Worm (Caenorhabditis elegans): ENCODE data around the gene crh-2.

- TF ChIP-seq fos-1 (tag; optimal IDR thresholded peaks at IDR 0.05) (no peak), pha-4 (tag; optimal IDR thresholded peaks at IDR 0.05) (no peak), nhr-76 (tag; optimal IDR thresholded peaks at IDR 0.05) (no peak), nhr-77 (tag; optimal IDR thresholded peaks at IDR 0.05) (no peak)
Observed at ce11 chrII:5220648-5221047, 33.3 kb upstream of the crh-2 start.
